Worm (Caenorhabditis elegans): ENCODE measurements around the gene fbxb-19.

The fbxb-19 gene

DNA sequence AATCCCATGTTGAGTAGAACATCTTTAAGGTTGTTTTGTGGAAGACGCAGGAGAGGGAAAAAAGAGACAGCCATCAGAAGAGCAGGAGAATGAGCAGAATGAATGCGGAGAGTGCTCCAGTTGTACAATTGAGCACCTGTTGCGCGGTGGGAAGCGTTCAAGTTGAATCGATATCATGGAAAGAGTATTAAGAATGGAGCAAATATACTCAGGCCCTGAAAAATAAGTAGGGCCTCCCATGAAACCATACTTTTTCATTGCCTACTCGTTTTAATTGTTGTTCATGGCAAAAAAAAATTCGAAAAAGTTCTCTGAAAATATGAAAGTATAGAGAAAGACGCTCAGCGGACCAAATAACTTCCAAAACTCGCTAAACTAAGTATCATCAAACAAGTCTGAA is 30.2 kb upstream of the fbxb-19 start, which contains the start of gene fbxb-48:
Gene fbxb-48 (minus strand): TSS at position 101 of the 400 bp plus-strand sequence.
- TF ChIP-seq jun-1 (tag; optimal IDR thresholded peaks at IDR 0.05) (no peak), ama-1 (optimal IDR thresholded peaks at IDR 0.05) (no peak), C16A3.4 (tag; optimal IDR thresholded peaks at IDR 0.05) (no peak), ceh-63 (GFP tag; optimal IDR thresholded peaks at IDR 0.05) (no peak), vab-15 (tag; optimal IDR thresholded peaks at IDR 0.05) (no peak), sptf-1 (tag; optimal IDR thresholded peaks at IDR 0.05) (no peak), alr-1 (tag; optimal IDR thresholded peaks at IDR 0.05; ENCODE audit: borderline replicate concordance) (no peak), unc-98 (GFP tag; IDR thresholded peaks at IDR 0.05) (no peak)

DNA sequence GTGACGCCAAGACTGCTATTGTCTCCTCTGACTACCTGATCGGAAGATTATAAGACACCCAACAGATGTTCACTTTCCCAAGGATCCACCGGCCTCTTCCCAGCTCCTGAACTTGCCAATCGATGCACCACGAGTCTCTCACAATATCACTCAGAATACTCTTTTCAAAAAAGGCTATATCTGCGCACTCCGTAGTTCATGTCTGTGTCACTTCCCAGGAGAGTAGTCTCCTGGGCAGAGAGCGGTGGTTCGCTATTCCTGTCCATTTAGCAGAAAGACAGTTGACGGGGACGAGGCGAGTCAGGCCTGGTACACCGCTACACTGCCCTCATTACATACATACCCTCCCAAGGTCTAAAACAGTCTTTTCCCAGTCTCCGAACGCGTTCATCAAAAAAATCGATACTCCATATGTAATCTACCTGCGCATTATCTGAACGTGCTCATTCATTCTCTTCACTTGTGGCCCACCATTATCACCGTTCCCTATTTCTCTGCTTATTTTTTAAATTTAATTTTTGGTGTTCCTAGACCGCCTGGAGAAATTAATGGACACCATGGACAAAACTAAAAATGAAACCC is 25.9 kb upstream of the fbxb-19 start, which contains the start of gene btb-6:
Gene btb-6 (plus strand): TSS at position 532 of the 582 bp plus-strand sequence.
- TF ChIP-seq ces-1 (GFP tag; optimal IDR thresholded peaks at IDR 0.05) = no peak
- TF ChIP-seq dpl-1 (GFP tag; optimal IDR thresholded peaks at IDR 0.05) = no peak
- TF ChIP-seq lin-15B (tag; optimal IDR thresholded peaks at IDR 0.05) = no peak
- no peak for TF ChIP-seq pag-3 (tag; optimal IDR thresholded peaks at IDR 0.05; ENCODE audit: borderline replicate concordance, insufficient read depth)

DNA sequence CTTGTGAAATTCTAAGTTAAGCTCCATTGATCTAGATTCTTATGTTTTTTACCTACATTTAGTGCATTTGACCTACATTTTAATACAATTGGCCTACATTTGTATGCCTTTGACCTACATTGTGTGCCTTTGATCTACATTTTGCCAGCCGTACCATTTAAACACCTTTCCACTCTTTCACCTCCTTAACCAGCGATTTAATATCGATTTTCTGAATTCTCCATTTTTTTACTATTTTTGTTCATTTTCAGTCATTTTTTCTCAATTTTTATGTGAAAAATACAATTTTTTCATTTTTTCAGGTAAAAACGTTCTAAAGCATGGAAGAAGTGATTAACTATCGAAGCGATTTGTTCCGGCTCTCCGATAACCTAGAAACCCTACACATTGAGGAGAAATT is 24.0 kb upstream of the fbxb-19 start, which contains the start of gene btb-7:
Gene btb-7 (plus strand): TSS at position 301 of the 400 bp plus-strand sequence.
- TF ChIP-seq skn-1 (tag; optimal IDR thresholded peaks at IDR 0.05) (no peak), nhr-85 (tag) (no peak), lin-13 (GFP tag; optimal IDR thresholded peaks at IDR 0.05) (no peak), nhr-12 (tag; optimal IDR thresholded peaks at IDR 0.05) (no peak), fkh-4 (tag; optimal IDR thresholded peaks at IDR 0.05; ENCODE audit: borderline replicate concordance) (no peak), aly-2 (tag; optimal IDR thresholded peaks at IDR 0.05) (no peak), ceh-63 (GFP tag; optimal IDR thresholded peaks at IDR 0.05) (no peak), vab-15 (tag; optimal IDR thresholded peaks at IDR 0.05) (no peak), unc-130 (tag; optimal IDR thresholded peaks at IDR 0.05) (no peak), nhr-76 (tag; optimal IDR thresholded peaks at IDR 0.05) (no peak), pag-3 (tag; optimal IDR thresholded peaks at IDR 0.05; ENCODE audit: borderline replicate concordance, insufficient read depth) (no peak), zag-1 (tag; optimal IDR thresholded peaks at IDR 0.05) (no peak), ztf-11 (tag; optimal IDR thresholded peaks at IDR 0.05) (no peak), grh-1 (GFP tag; IDR thresholded peaks at IDR 0.05) (no peak), C04F5.9 (tag; optimal IDR thresholded peaks at IDR 0.05) (no peak), unc-98 (GFP tag; IDR thresholded peaks at IDR 0.05) (no peak), lin-14 (GFP tag; optimal IDR thresholded peaks at IDR 0.05) (no peak), dpl-1 (GFP tag; optimal IDR thresholded peaks at IDR 0.05) (no peak), snpc-4 (tag; optimal IDR thresholded peaks at IDR 0.05) (no peak)

DNA sequence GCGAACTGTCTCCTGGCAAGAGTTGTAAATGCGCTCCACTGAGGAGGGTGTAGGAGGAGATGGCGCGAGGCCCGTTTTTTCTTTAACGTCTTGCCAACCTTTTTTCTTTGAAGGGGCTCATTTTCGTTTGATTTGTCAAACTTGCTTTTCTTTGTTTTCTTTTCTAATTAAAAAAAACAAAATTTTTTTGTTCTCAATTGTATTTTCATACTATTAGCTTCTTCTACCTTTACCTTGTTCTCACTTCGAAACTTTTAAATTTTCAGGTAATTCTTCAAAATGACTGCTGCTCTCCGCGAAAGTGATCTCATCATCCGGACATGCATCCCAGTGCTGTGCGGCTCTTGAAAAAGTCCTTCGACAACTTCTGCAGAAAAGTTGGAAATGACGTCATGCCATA is 21.0 kb upstream of the fbxb-19 start, which contains the start of gene fbxa-184:
Gene fbxa-184 (plus strand): TSS at position 301 of the 400 bp plus-strand sequence.
- TF ChIP-seq fos-1 (tag; optimal IDR thresholded peaks at IDR 0.05) (no peak), nhr-19 (GFP tag; conservative IDR thresholded peaks at IDR 0.05) (no peak), tlp-1 (tag; optimal IDR thresholded peaks at IDR 0.05) (no peak), sox-4 (tag; optimal IDR thresholded peaks at IDR 0.05) (no peak), nhr-90 (tag; optimal IDR thresholded peaks at IDR 0.05; ENCODE audit: poor library complexity) (no peak), dpl-1 (GFP tag; optimal IDR thresholded peaks at IDR 0.05) (no peak), pax-3 (tag; optimal IDR thresholded peaks at IDR 0.05) (no peak), zag-1 (tag; optimal IDR thresholded peaks at IDR 0.05) (no peak), ets-5 (GFP tag; IDR thresholded peaks at IDR 0.05) (no peak), unc-86 (tag; optimal IDR thresholded peaks at IDR 0.05) (no peak)

- TF ChIP-seq aly-2 (tag; optimal IDR thresholded peaks at IDR 0.05) (no peak), hpl-2 (GFP tag; optimal IDR thresholded peaks at IDR 0.05) (no peak), jun-1 (tag; optimal IDR thresholded peaks at IDR 0.05) (no peak), nhr-47 (tag; optimal IDR thresholded peaks at IDR 0.05) (no peak), nhr-237 (tag; optimal IDR thresholded peaks at IDR 0.05) (no peak), vab-15 (tag; optimal IDR thresholded peaks at IDR 0.05) (no peak), mef-2 (tag; optimal IDR thresholded peaks at IDR 0.05) (no peak), unc-62 (GFP tag; optimal IDR thresholded peaks at IDR 0.05) (no peak), rnt-1 (tag; optimal IDR thresholded peaks at IDR 0.05) (no peak), lin-14 (GFP tag; optimal IDR thresholded peaks at IDR 0.05) (no peak), fkh-4 (tag; optimal IDR thresholded peaks at IDR 0.05; ENCODE audit: borderline replicate concordance) (no peak), blmp-1 (tag; optimal IDR thresholded peaks at IDR 0.05) (no peak), dsc-1 (tag; optimal IDR thresholded peaks at IDR 0.05) (no peak), ces-1 (GFP tag; optimal IDR thresholded peaks at IDR 0.05) (no peak), nhr-28 (tag; optimal IDR thresholded peaks at IDR 0.05) (no peak), lin-39 (tag; optimal IDR thresholded peaks at IDR 0.05) (no peak), isw-1 (GFP tag; IDR thresholded peaks at IDR 0.05) (no peak)
Observed at ce11 chrII:1706385-1706784, 17.4 kb upstream of the fbxb-19 start, which contains the start of gene sdz-18. sdz-18 (minus strand) TSS chrII:1706485.
